Fruit fly (Drosophila melanogaster) whole organism: Measurements from ENCODE around the gene CG17267.

ENCODE experiments used
- CG8478 ChIP-seq: fragments of >200 bp; optimal IDR thresholded peaks from 2 replicates; lab custom pipeline; 2018; ENCODE audit warnings: inconsistent platforms
- Dll ChIP-seq: fragments of >200 bp; optimal IDR thresholded peaks from 2 replicates; lab custom pipeline; 2017
- EcR ChIP-seq, 2 experiments: fragments of >200 bp; optimal IDR thresholded peaks; 2 replicates each; lab custom pipeline; 2017; ENCODE audit warnings: missing biosample characterization in 2 of 2, missing genetic modification characterization in 2 of 2, missing genetic modification reagents in 2 of 2
- pan ChIP-seq: fragments of >200 bp; optimal IDR thresholded peaks from 2 replicates; lab custom pipeline; 2017
- psq ChIP-seq: fragments of >200 bp; optimal IDR thresholded peaks from 2 replicates; lab custom pipeline; 2017
- usp ChIP-seq: fragments of >200 bp; optimal IDR thresholded peaks from 2 replicates; lab custom pipeline; 2017; ENCODE audit warnings: missing biosample characterization, missing genetic modification characterization, mixed read lengths

CG17267 gene

DNA sequence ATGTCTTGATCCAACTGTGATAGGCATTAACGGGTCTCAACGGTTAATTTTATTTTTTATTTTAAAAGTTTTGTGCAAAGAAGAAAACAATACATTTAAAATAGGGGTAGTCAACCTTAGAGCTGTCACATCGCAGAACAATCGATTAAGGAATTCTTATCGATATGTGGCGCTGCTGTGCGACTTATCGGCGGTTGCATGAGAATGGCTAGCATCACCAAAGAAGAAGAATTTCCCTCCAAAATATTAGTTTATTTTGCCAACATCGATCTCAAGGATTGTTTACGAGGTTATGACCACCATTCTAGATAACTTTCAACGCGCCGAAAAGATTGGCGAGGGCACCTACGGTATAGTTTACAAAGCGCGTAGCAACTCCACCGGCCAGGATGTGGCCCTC lies 3.5 kb downstream of the CG17267 start, which contains the start of gene Cdk2:
Gene Cdk2, plus strand, starts transcription at position 219 of the 400 bp plus-strand sequence.
- TF ChIP-seq CG8478: no peak
- no peak for TF ChIP-seq Dll (lab: Kevin White, UChicago)
- no peak for TF ChIP-seq usp (GFP tag; lab: Kevin White, UChicago)
- TF ChIP-seq pan (lab: Kevin White, UChicago): no peak
- no peak for TF ChIP-seq EcR (GFP tag; optimal IDR thresholded peaks at IDR 0.05; lab: Kevin White, UChicago)
- no peak for TF ChIP-seq psq

dm6 chr3R:20731331-20731730 lies 7.6 kb downstream of the CG17267 start, which contains the start of gene CG31205:
TSS of gene CG31205 (plus strand) at chr3R:20731631.
- TF ChIP-seq psq: no peak
- no peak for TF ChIP-seq EcR (GFP tag; optimal IDR thresholded peaks at IDR 0.05; lab: Kevin White, UChicago)
- no peak for TF ChIP-seq CG8478
- no peak for TF ChIP-seq usp (GFP tag; lab: Kevin White, UChicago)

- TF ChIP-seq usp (GFP tag; lab: Kevin White, UChicago) (no peak), EcR (GFP tag; optimal IDR thresholded peaks at IDR 0.05; lab: Kevin White, UChicago) (no peak), Dll (lab: Kevin White, UChicago) (no peak), psq (no peak), CG8478 (no peak), pan (lab: Kevin White, UChicago) (no peak)
Observed at dm6 chr3R:20723491-20723890, 15.4 kb downstream of the CG17267 start.

DNA sequence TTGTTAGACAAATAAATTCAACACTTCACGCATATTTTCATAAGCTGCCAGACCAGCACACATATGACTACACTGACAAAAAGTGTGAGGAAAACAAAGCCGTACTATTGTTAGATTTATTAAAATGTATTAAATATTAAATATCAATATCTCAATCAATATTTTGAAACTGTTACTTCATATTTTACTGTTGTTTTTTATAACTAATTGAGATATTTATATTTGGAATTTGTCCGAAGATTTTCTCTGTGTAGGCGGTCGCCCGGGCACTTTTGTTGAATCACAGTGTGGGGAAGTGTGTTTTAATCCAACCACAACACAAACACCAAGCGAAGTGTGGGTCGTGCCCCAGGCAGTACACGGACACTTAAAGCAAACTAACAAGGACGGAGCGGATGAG lies 19.6 kb downstream of the CG17267 start:
- no peak for TF ChIP-seq Dll (lab: Kevin White, UChicago)
- no peak for TF ChIP-seq pan (lab: Kevin White, UChicago)
- TF ChIP-seq CG8478: no peak
- TF ChIP-seq usp (GFP tag; lab: Kevin White, UChicago): no peak
- TF ChIP-seq psq: no peak
- TF ChIP-seq EcR (GFP tag; optimal IDR thresholded peaks at IDR 0.05; lab: Kevin White, UChicago): no peak

dm6 chr3R:20714360-20714759 lies 24.5 kb downstream of the CG17267 start, which contains the start of gene Oamb:
TSS of gene Oamb (minus strand) at chr3R:20714577.
- TF ChIP-seq EcR (GFP tag; optimal IDR thresholded peaks at IDR 0.05; lab: Kevin White, UChicago) (no peak), pan (lab: Kevin White, UChicago) (no peak), Dll (lab: Kevin White, UChicago) (no peak), usp (GFP tag; lab: Kevin White, UChicago) (no peak), CG8478 (no peak), psq (no peak)
